Worm (Caenorhabditis elegans): ENCODE results near the gene apl-1.

apl-1 gene

ce11 chrX:5122369-5122768 lies 5.7 kb upstream of the apl-1 start:
- TF ChIP-seq odd-2 (tag; optimal IDR thresholded peaks at IDR 0.05): no peak
- TF ChIP-seq sdc-2 (tag; optimal IDR thresholded peaks at IDR 0.05): no peak
- no peak for TF ChIP-seq elt-4 (tag; optimal IDR thresholded peaks at IDR 0.05)
- no peak for TF ChIP-seq unc-86 (tag; optimal IDR thresholded peaks at IDR 0.05)
- no peak for TF ChIP-seq pha-4 (tag; optimal IDR thresholded peaks at IDR 0.05)
- TF ChIP-seq mec-3 (tag; optimal IDR thresholded peaks at IDR 0.05; ENCODE audit: borderline replicate concordance): no peak

- TF ChIP-seq tbx-2 (tag; optimal IDR thresholded peaks at IDR 0.05): no peak
- peak; percentile 37 for TF ChIP-seq ceh-31 (tag; optimal IDR thresholded peaks at IDR 0.05)
- no peak for TF ChIP-seq dve-1 (tag; optimal IDR thresholded peaks at IDR 0.05)
- no peak for TF ChIP-seq ceh-9 (tag; optimal IDR thresholded peaks at IDR 0.05)
- TF ChIP-seq nfya-1 (tag; optimal IDR thresholded peaks at IDR 0.05): peak; percentile 23
- peak; percentile 98 for TF ChIP-seq ceh-48 (tag; optimal IDR thresholded peaks at IDR 0.05)
- TF ChIP-seq unc-42 (tag; optimal IDR thresholded peaks at IDR 0.05): peak; percentile 12
- no peak for TF ChIP-seq ceh-30 (tag; optimal IDR thresholded peaks at IDR 0.05)
- TF ChIP-seq T23F11.4 (GFP tag; optimal IDR thresholded peaks at IDR 0.05): no peak
- TF ChIP-seq pros-1 (tag; optimal IDR thresholded peaks at IDR 0.05): peak; percentile 17
- no peak for TF ChIP-seq pax-1 (tag; optimal IDR thresholded peaks at IDR 0.05)
- no peak for TF ChIP-seq K09A11.1 (tag; optimal IDR thresholded peaks at IDR 0.05; ENCODE audit: insufficient read depth)
- TF ChIP-seq ceh-14 (tag; optimal IDR thresholded peaks at IDR 0.05): no peak
- TF ChIP-seq Y22D7AL.16 (tag; optimal IDR thresholded peaks at IDR 0.05): no peak
- no peak for TF ChIP-seq ttx-3 (tag; optimal IDR thresholded peaks at IDR 0.05)
- TF ChIP-seq hlh-13 (GFP tag; optimal IDR thresholded peaks at IDR 0.05): no peak
- no peak for TF ChIP-seq ceh-22 (tag; optimal IDR thresholded peaks at IDR 0.05)
- no peak for TF ChIP-seq elt-2 (tag; optimal IDR thresholded peaks at IDR 0.05)
- no peak for TF ChIP-seq npax-4 (tag; optimal IDR thresholded peaks at IDR 0.05)
Observed at ce11 chrX:5121789-5122188, 5.1 kb upstream of the apl-1 start.

ce11 chrX:5120807-5121206 lies 4.1 kb upstream of the apl-1 start:
- TF ChIP-seq ttx-3 (tag; optimal IDR thresholded peaks at IDR 0.05) (no peak), hlh-30 (tag; optimal IDR thresholded peaks at IDR 0.05; ENCODE audit: insufficient read depth) (no peak), pha-2 (tag; optimal IDR thresholded peaks at IDR 0.05) (no peak), K02D7.2 (tag; optimal IDR thresholded peaks at IDR 0.05) (no peak), ama-1 (optimal IDR thresholded peaks at IDR 0.05) (no peak), eyg-1 (tag; optimal IDR thresholded peaks at IDR 0.05) (no peak), che-1 (tag; optimal IDR thresholded peaks at IDR 0.05) (no peak), dve-1 (tag; optimal IDR thresholded peaks at IDR 0.05) (no peak), elt-4 (tag; optimal IDR thresholded peaks at IDR 0.05) (no peak), ceh-30 (tag; optimal IDR thresholded peaks at IDR 0.05) (no peak), unc-3 (GFP tag; conservative IDR thresholded peaks at IDR 0.05) (no peak), unc-3 (tag; optimal IDR thresholded peaks at IDR 0.05) (no peak), ceh-19 (GFP tag; optimal IDR thresholded peaks at IDR 0.05) (no peak), ceh-48 (tag; optimal IDR thresholded peaks at IDR 0.05) (no peak), fax-1 (tag; optimal IDR thresholded peaks at IDR 0.05) (no peak), sox-2 (GFP tag; IDR thresholded peaks at IDR 0.05) (no peak), T23F11.4 (GFP tag; optimal IDR thresholded peaks at IDR 0.05) (no peak), unc-86 (tag; optimal IDR thresholded peaks at IDR 0.05) (no peak), ahr-1 (tag; optimal IDR thresholded peaks at IDR 0.05) (no peak)

- TF ChIP-seq ceh-34 (tag; optimal IDR thresholded peaks at IDR 0.05) (peak; percentile 56), sox-2 (GFP tag; IDR thresholded peaks at IDR 0.05) (no peak)
Observed at ce11 chrX:5120196-5120595, 3.5 kb upstream of the apl-1 start.

Measured in whole organism, late embryonic.